Worm (Caenorhabditis elegans) whole organism, L3 larva: ENCODE data around the gene F07E5.13.

Source experiments
- ama-1 ChIP-seq: fragments of 150-350 bp; optimal IDR thresholded peaks from 2 replicates; lab custom pipeline; 2018
- nhr-11 ChIP-seq: fragments of 150-350 bp; optimal IDR thresholded peaks from 2 replicates; lab custom pipeline; 2014; ENCODE audit warnings: missing biosample characterization, missing genetic modification characterization
- nhr-23 ChIP-seq: fragments of 150-350 bp; optimal IDR thresholded peaks from 2 replicates; lab custom pipeline; 2014; ENCODE audit warnings: missing biosample characterization, missing genetic modification reagents, missing genetic modification characterization
- nhr-237 ChIP-seq: fragments of 150-350 bp; optimal IDR thresholded peaks from 2 replicates; lab custom pipeline; 2014; ENCODE audit warnings: missing biosample characterization, missing genetic modification characterization
- nhr-28 ChIP-seq: fragments of 150-350 bp; optimal IDR thresholded peaks from 2 replicates; lab custom pipeline; 2014; ENCODE audit warnings: missing biosample characterization, missing genetic modification characterization
- pqm-1 ChIP-seq: fragments of 150-350 bp; optimal IDR thresholded peaks from 2 replicates; lab custom pipeline; 2017; ENCODE audit warnings: missing biosample characterization, missing genetic modification characterization, inconsistent platforms

DNA sequence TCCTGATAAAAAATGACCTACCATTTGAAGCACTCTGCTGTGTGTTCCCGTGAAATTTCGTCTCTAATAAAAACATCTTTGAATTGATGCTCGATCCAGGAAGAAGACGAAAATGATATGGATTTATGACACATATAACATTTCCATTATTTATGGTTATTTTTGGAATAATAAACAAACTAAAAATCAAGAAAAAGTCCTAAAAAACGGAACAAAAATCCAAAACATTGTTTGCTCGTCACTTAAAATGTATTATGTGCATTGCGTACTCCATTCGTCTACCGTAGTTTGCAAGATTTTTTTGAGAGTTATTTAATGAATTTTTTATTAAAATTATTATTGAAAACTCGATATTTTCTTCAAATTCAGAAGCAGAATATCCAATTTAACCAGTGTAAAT lies 21.4 kb downstream of the F07E5.13 start, which contains the start of gene bath-20:
- TF ChIP-seq nhr-28 = no peak
- no peak for TF ChIP-seq pqm-1 (tag; lab: Kevin White, UChicago)
- no peak for TF ChIP-seq nhr-237 (tag; lab: Kevin White, UChicago)
- no peak for TF ChIP-seq nhr-11 (tag; lab: Kevin White, UChicago)
- TF ChIP-seq ama-1 (lab: Kevin White, UChicago) = no peak
- TF ChIP-seq nhr-23 = no peak
